Fruit fly (Drosophila melanogaster) whole organism, embryonic: Measurements from ENCODE around the gene CG13026.
A peak's percentile ranks its signal among the peaks of the same experiment; 100 is the strongest.

ENCODE experiments used
- Antp ChIP-seq: fragments of 200-800 bp; sonication (Bioruptor generic); optimal IDR thresholded peaks from 3 replicates; lab custom pipeline; 2016; ENCODE audit warnings: missing biosample characterization, missing genetic modification characterization
- Bgb ChIP-seq: fragments of 200-800 bp; sonication (Bioruptor generic); IDR thresholded peaks from 2 replicates; pipeline ENCODE4 v1.3.6; 2022; ENCODE audit warnings: missing biosample characterization, missing genetic modification characterization; ENCODE audit not compliant: partially characterized antibody
- CG10274 ChIP-seq: fragments of 200-800 bp; sonication (Bioruptor generic); optimal IDR thresholded peaks from 3 replicates; lab custom pipeline; 2017; ENCODE audit warnings: missing biosample characterization, mild to moderate bottlenecking, missing genetic modification characterization
- CG11560 ChIP-seq: fragments of 200-800 bp; sonication (Bioruptor generic); IDR thresholded peaks from 3 replicates; pipeline ENCODE4 v1.3.6; 2022; ENCODE audit warnings: missing biosample characterization, missing genetic modification characterization
- CG12744 ChIP-seq: fragments of 200-800 bp; sonication (Bioruptor generic); optimal IDR thresholded peaks from 2 replicates; lab custom pipeline; 2016; ENCODE audit warnings: missing biosample characterization, missing genetic modification characterization
- CG13287 ChIP-seq: fragments of 200-800 bp; sonication (Bioruptor generic); IDR thresholded peaks from 2 replicates; pipeline ENCODE4 v1.3.6; 2022; ENCODE audit warnings: missing biosample characterization, missing genetic modification characterization; ENCODE audit not compliant: partially characterized antibody
- CG13624 ChIP-seq: fragments of 200-800 bp; sonication (Bioruptor generic); optimal IDR thresholded peaks from 2 replicates; lab custom pipeline; 2016; ENCODE audit warnings: missing biosample characterization, missing genetic modification characterization
- CG1529 ChIP-seq: fragments of 200-800 bp; sonication (Bioruptor generic); optimal IDR thresholded peaks from 3 replicates; lab custom pipeline; 2018; ENCODE audit warnings: missing biosample characterization, missing genetic modification characterization
- CG17186 ChIP-seq: fragments of 200-800 bp; sonication (Bioruptor generic); optimal IDR thresholded peaks from 3 replicates; lab custom pipeline; 2017; ENCODE audit warnings: missing biosample characterization, missing genetic modification reagents, missing genetic modification characterization
- CG32532 ChIP-seq: fragments of 200-800 bp; sonication (Bioruptor generic); IDR thresholded peaks from 2 replicates; pipeline ENCODE4 v1.3.6; 2022; ENCODE audit warnings: missing biosample characterization, missing genetic modification characterization
- CG4282 ChIP-seq: fragments of 200-800 bp; sonication (Bioruptor generic); optimal IDR thresholded peaks from 2 replicates; lab custom pipeline; 2016; ENCODE audit warnings: missing biosample characterization, missing genetic modification characterization
- CG5180 ChIP-seq: fragments of 200-800 bp; sonication (Bioruptor generic); optimal IDR thresholded peaks from 3 replicates; lab custom pipeline; 2017; ENCODE audit warnings: missing biosample characterization, missing genetic modification characterization, mild to moderate bottlenecking, moderate library complexity, missing genetic modification reagents
- CG7271 ChIP-seq: fragments of 200-800 bp; sonication (Bioruptor generic); optimal IDR thresholded peaks from 2 replicates; lab custom pipeline; 2018; ENCODE audit warnings: missing biosample characterization, mild to moderate bottlenecking, missing genetic modification characterization, moderate library complexity
- CG8388 ChIP-seq: fragments of 200-800 bp; sonication (Bioruptor generic); optimal IDR thresholded peaks from 2 replicates; lab custom pipeline; 2019; ENCODE audit warnings: missing biosample characterization, mild to moderate bottlenecking, missing genetic modification characterization, moderate library complexity
- CoRest ChIP-seq: fragments of 200-800 bp; sonication (Bioruptor generic); optimal IDR thresholded peaks from 3 replicates; lab custom pipeline; 2018; ENCODE audit warnings: missing biosample characterization, mild to moderate bottlenecking, missing genetic modification characterization, moderate library complexity
- D19B ChIP-seq: fragments of 200-800 bp; sonication (Bioruptor generic); optimal IDR thresholded peaks from 2 replicates; lab custom pipeline; 2017; ENCODE audit warnings: missing biosample characterization, mild to moderate bottlenecking, missing genetic modification characterization
- Deaf1 ChIP-seq: fragments of 200-800 bp; optimal IDR thresholded peaks from 3 replicates; lab custom pipeline; 2019; ENCODE audit warnings: missing biosample characterization, mild to moderate bottlenecking, missing genetic modification characterization, moderate library complexity
- Doc3 ChIP-seq: fragments of 200-800 bp; sonication (Bioruptor generic); IDR thresholded peaks from 3 replicates; pipeline ENCODE4 v1.3.6; 2022; ENCODE audit warnings: missing biosample characterization, missing genetic modification characterization; ENCODE audit not compliant: partially characterized antibody
- E2f2 ChIP-seq: fragments of 200-800 bp; sonication (Bioruptor generic); IDR thresholded peaks from 2 replicates; pipeline ENCODE4 v1.3.6; 2022; ENCODE audit warnings: missing biosample characterization, missing genetic modification characterization
- HLH4C ChIP-seq: fragments of 200-800 bp; sonication (Bioruptor generic); IDR thresholded peaks from 3 replicates; pipeline ENCODE4 v1.3.6; 2022; ENCODE audit warnings: missing biosample characterization, missing genetic modification characterization; ENCODE audit not compliant: partially characterized antibody
- Jarid2 ChIP-seq: fragments of 200-800 bp; sonication (Bioruptor generic); optimal IDR thresholded peaks from 3 replicates; lab custom pipeline; 2017; ENCODE audit warnings: mild to moderate bottlenecking, missing biosample characterization, missing genetic modification reagents, missing genetic modification characterization
- Sin3A ChIP-seq: fragments of >200 bp; optimal IDR thresholded peaks from 2 replicates; lab custom pipeline; 2018
- Stat92E ChIP-seq, 3 experiments: fragments of >200 bp in 2 of 3; fragments of 200-800 bp in 1 of 3; sonication (Bioruptor generic) in 1 of 3; optimal IDR thresholded peaks; 2 replicates each; lab custom pipeline; 2017 to 2019; ENCODE audit warnings: missing biosample characterization in 3 of 3, missing genetic modification characterization in 3 of 3, mild to moderate bottlenecking in 1 of 3, moderate library complexity in 1 of 3
- YL-1 ChIP-seq: fragments of 200-800 bp; sonication (Bioruptor generic); optimal IDR thresholded peaks from 3 replicates; lab custom pipeline; 2017; ENCODE audit warnings: missing biosample characterization, mild to moderate bottlenecking, missing genetic modification characterization
- ato ChIP-seq: fragments of 200-800 bp; sonication (Bioruptor generic); IDR thresholded peaks from 2 replicates; pipeline ENCODE4 v1.3.6; 2022; ENCODE audit warnings: missing biosample characterization, missing genetic modification characterization; ENCODE audit not compliant: partially characterized antibody
- dimm ChIP-seq: fragments of 200-800 bp; sonication (Bioruptor generic); IDR thresholded peaks from 2 replicates; pipeline ENCODE4 v1.3.6; 2022; ENCODE audit warnings: missing biosample characterization, missing genetic modification characterization
- gro ChIP-seq: fragments of 200-800 bp; sonication (Bioruptor generic); optimal IDR thresholded peaks from 2 replicates; lab custom pipeline; 2016; ENCODE audit warnings: missing biosample characterization, missing genetic modification characterization
- h ChIP-seq: fragments of >200 bp; optimal IDR thresholded peaks from 2 replicates; lab custom pipeline; 2017
- ham ChIP-seq: fragments of 200-800 bp; sonication (Bioruptor generic); IDR thresholded peaks from 2 replicates; pipeline ENCODE4 v1.3.6; 2022; ENCODE audit warnings: missing biosample characterization, missing genetic modification characterization
- lov ChIP-seq, 2 experiments: fragments of 200-800 bp in 1 of 2; fragments of >200 bp in 1 of 2; sonication (Bioruptor generic) in 1 of 2; IDR thresholded peaks in 1 of 2; optimal IDR thresholded peaks in 1 of 2; 2 replicates in 1 of 2; 3 replicates in 1 of 2; pipeline versions ENCODE4 v1.3.6 to Lab custom; 2017 to 2022; ENCODE audit warnings: missing biosample characterization in 1 of 2, missing genetic modification characterization in 1 of 2
- mam ChIP-seq: fragments of 200-800 bp; sonication (Bioruptor generic); optimal IDR thresholded peaks from 3 replicates; lab custom pipeline; 2016; ENCODE audit warnings: missing biosample characterization, missing genetic modification characterization
- odd ChIP-seq: fragments of 200-800 bp; sonication (Bioruptor generic); optimal IDR thresholded peaks from 2 replicates; lab custom pipeline; 2017; ENCODE audit warnings: missing biosample characterization, mild to moderate bottlenecking, missing genetic modification characterization
- otp ChIP-seq: fragments of 200-800 bp; sonication (Bioruptor generic); IDR thresholded peaks from 3 replicates; pipeline ENCODE4, ENCODE4 v1.3.6; 2022; ENCODE audit warnings: missing biosample characterization, missing genetic modification characterization
- scrt ChIP-seq: fragments of 200-800 bp; sonication (Bioruptor generic); optimal IDR thresholded peaks from 2 replicates; lab custom pipeline; 2018; ENCODE audit warnings: missing biosample characterization, mild to moderate bottlenecking, missing genetic modification characterization, moderate library complexity
- sd ChIP-seq: fragments of 200-800 bp; sonication (Bioruptor generic); optimal IDR thresholded peaks from 3 replicates; lab custom pipeline; 2018; ENCODE audit warnings: missing biosample characterization, mild to moderate bottlenecking, missing genetic modification characterization, moderate library complexity
- stwl ChIP-seq: fragments of 200-800 bp; sonication (Bioruptor generic); optimal IDR thresholded peaks from 3 replicates; lab custom pipeline; 2018; ENCODE audit warnings: missing biosample characterization, mild to moderate bottlenecking, missing genetic modification characterization, moderate library complexity
- zf30C ChIP-seq: fragments of 200-800 bp; sonication (Bioruptor generic); optimal IDR thresholded peaks from 3 replicates; lab custom pipeline; 2018; ENCODE audit warnings: missing biosample characterization, mild to moderate bottlenecking, missing genetic modification characterization

The CG13026 gene

DNA sequence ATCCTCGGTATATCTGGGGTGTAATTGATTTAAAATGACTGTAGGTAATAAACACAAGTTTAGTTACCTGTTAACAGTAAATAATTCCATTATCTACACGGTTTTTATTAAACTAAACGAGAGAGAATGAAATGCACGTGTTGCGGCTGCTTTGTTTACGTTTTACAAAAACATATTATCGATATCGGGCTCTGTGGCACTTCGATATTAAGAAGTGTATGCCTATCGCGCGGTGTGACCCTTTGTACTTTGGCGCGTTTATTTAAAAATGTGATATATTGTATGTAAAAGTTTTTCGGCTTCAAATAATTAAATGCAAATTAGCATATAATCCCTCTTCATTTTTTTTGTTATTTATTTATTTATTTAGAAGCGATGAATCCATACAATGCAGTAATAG lies 4.7 kb upstream of the CG13026 start, which contains the start of gene Dbp73D (continued):
- TF ChIP-seq zf30C (no peak), YL-1 (GFP tag; lab: Kevin White, UChicago) (peak; percentile 50), Doc3 (GFP tag; lab: Robert Waterston, UW) (peak; percentile 55; the same call in 2 of the 3 replicates), HLH4C (GFP tag; lab: Robert Waterston, UW) (peak; percentile 76), E2f2 (GFP tag; lab: Robert Waterston, UW) (peak; percentile 98), CG5180 (GFP tag; lab: Kevin White, UChicago) (no peak), CG32532 (GFP tag; lab: Robert Waterston, UW) (no peak), sd (tag; lab: Kevin White, UChicago) (no peak), ato (peak; percentile 48), CG10274 (GFP tag; lab: Kevin White, UChicago) (no peak), CG13624 (GFP tag; lab: Kevin White, UChicago) (no peak), otp (GFP tag; lab: Robert Waterston, UW) (no peak), Sin3A (lab: Kevin White, UChicago) (no peak), stwl (peak; percentile 62), Stat92E (GFP tag; optimal IDR thresholded peaks at IDR 0.05; lab: Kevin White, UChicago) (peak in 1 of 3 experiments; percentile 23), CG11560 (tag; lab: Robert Waterston, UW) (no peak), CG4282 (no peak), CG17186 (GFP tag; lab: Kevin White, UChicago) (peak; percentile 32), CG8388 (GFP tag; lab: Kevin White, UChicago) (no peak), lov (optimal IDR thresholded peaks at IDR 0.05; lab: Kevin White, UChicago) (no peak), lov (GFP tag; IDR thresholded peaks at IDR 0.05; lab: Robert Waterston, UW) (no peak), dimm (GFP tag; lab: Robert Waterston, UW) (no peak), CoRest (tag; lab: Kevin White, UChicago) (no peak), CG13287 (GFP tag; lab: Robert Waterston, UW) (peak; percentile 76), Jarid2 (GFP tag; lab: Kevin White, UChicago) (no peak)

DNA sequence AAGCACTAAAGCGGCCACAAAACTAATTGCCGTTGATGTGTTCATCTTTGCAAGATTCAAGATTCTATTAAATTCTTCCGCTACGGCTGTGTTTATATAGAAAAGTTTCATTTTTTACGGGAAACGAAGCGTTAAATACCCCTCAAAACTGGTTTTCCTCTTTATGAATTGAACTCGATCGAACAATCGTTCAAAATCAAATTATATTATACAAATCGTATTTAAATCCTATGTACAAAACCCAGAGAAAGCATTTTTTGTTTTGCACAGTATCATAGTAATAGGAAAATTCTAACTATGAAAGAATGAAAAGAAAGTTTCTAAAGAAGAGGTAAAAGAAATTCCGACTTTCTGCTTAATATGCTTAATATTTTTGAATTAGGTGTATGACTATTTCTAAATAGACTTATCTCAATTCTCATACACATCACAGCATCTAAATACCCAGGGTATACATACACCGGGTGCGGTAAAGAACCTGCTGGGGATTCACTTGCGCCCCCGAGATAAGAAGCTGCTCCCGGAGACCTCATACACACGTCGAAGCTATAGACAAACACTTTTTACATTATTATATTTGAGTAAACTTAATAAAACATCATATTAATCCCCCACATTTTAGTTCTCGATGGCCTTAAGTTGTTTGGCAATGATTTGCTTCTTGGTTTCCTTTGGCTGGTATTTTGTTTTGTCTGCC lies 2.1 kb upstream of the CG13026 start, which contains the start of gene PGRP-SB1:
Gene PGRP-SB1, minus strand, starts transcription at position 51 of the 697 bp plus-strand sequence.
- TF ChIP-seq ham (GFP tag; lab: Robert Waterston, UW): no peak
- TF ChIP-seq Antp (GFP tag; lab: Kevin White, UChicago): no peak
- peak; percentile 76 for TF ChIP-seq D19B (GFP tag; lab: Kevin White, UChicago)
- TF ChIP-seq odd (GFP tag; lab: Kevin White, UChicago): no peak
- TF ChIP-seq CG7271 (tag; lab: Kevin White, UChicago): no peak
- TF ChIP-seq gro (GFP tag; lab: Kevin White, UChicago): no peak
- no peak for TF ChIP-seq CG12744 (GFP tag; lab: Kevin White, UChicago)
- TF ChIP-seq, all 482 proteins: peak for 1

DNA sequence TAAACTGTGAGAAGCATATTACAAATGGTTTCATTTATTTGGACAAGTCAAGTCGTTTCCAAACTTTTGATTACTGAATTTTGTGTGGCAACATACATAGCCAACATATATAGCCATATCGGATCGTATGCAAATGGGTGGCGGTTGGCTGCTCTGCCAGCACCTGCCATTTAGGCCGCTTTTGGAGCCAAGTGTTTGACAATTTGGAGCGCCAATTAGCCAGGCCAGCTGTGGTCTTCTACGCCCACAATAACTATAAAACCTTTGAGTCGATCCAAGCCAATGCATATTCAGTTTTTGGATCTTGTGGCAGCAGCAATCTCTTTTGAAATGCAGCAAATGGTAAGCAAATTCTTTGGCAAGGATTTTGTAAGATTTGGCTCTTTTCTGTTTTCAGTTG lies 1.4 kb downstream of the CG13026 start, which contains the start of gene CG13031:
Gene CG13031, plus strand, starts transcription at position 301 of the 400 bp plus-strand sequence.
- TF ChIP-seq CG1529 (no peak), Deaf1 (no peak), mam (GFP tag; lab: Kevin White, UChicago) (no peak), h (lab: Kevin White, UChicago) (no peak), Bgb (no peak), scrt (no peak)
